Fruit fly (Drosophila melanogaster) whole organism, pupa: Measurements from ENCODE around the gene CG33494.
A peak's percentile ranks its signal among the peaks of the same experiment; 100 is the strongest.

ENCODE experiments used
- CG10348 ChIP-seq: fragments of 200-800 bp; sonication (Bioruptor generic); IDR thresholded peaks from 2 replicates; pipeline ENCODE4 v1.3.6; 2022; ENCODE audit warnings: missing biosample characterization, missing genetic modification characterization
- CG12605 ChIP-seq: fragments of 200-800 bp; sonication (Bioruptor generic); IDR thresholded peaks from 2 replicates; pipeline ENCODE4 v1.3.6; 2022; ENCODE audit warnings: missing biosample characterization, missing genetic modification characterization
- CG13204 ChIP-seq: fragments of 200-800 bp; sonication (Bioruptor generic); optimal IDR thresholded peaks from 2 replicates; lab custom pipeline; 2018; ENCODE audit warnings: missing biosample characterization, mild to moderate bottlenecking, missing genetic modification characterization, moderate library complexity
- CG14655 ChIP-seq: fragments of 200-800 bp; sonication (Bioruptor generic); optimal IDR thresholded peaks from 3 replicates; lab custom pipeline; 2017; ENCODE audit warnings: mild to moderate bottlenecking, missing biosample characterization, missing genetic modification reagents, missing genetic modification characterization
- CG15710 ChIP-seq: fragments of 200-800 bp; sonication (Bioruptor generic); optimal IDR thresholded peaks from 2 replicates; lab custom pipeline; 2018; ENCODE audit warnings: missing biosample characterization, mild to moderate bottlenecking, missing genetic modification characterization, moderate library complexity
- CG17806 ChIP-seq: fragments of 200-800 bp; sonication (Bioruptor generic); optimal IDR thresholded peaks from 2 replicates; lab custom pipeline; 2018; ENCODE audit warnings: missing biosample characterization, mild to moderate bottlenecking, missing genetic modification characterization, moderate library complexity
- CG32121 ChIP-seq: fragments of 200-800 bp; sonication (Bioruptor generic); IDR thresholded peaks from 2 replicates; pipeline ENCODE4 v1.3.6; 2022; ENCODE audit warnings: missing biosample characterization, missing genetic modification characterization
- CG34367 ChIP-seq: fragments of 200-800 bp; sonication (Bioruptor generic); optimal IDR thresholded peaks from 2 replicates; lab custom pipeline; 2018; ENCODE audit warnings: missing biosample characterization, mild to moderate bottlenecking, missing genetic modification characterization
- CG4496 ChIP-seq: fragments of 200-800 bp; sonication (Bioruptor generic); IDR thresholded peaks from 3 replicates; pipeline ENCODE4 v1.3.6; 2022; ENCODE audit warnings: missing biosample characterization, missing genetic modification characterization
- CG8159 ChIP-seq: fragments of 200-800 bp; sonication (Bioruptor generic); optimal IDR thresholded peaks from 3 replicates; lab custom pipeline; 2018; ENCODE audit warnings: missing biosample characterization, mild to moderate bottlenecking, missing genetic modification characterization, moderate library complexity
- CG8301 ChIP-seq: fragments of 200-800 bp; sonication (Bioruptor generic); optimal IDR thresholded peaks from 2 replicates; lab custom pipeline; 2018; ENCODE audit warnings: missing biosample characterization, mild to moderate bottlenecking, missing genetic modification characterization
- CG9948 ChIP-seq: fragments of 200-800 bp; sonication (Bioruptor generic); optimal IDR thresholded peaks from 2 replicates; lab custom pipeline; 2018; ENCODE audit warnings: missing biosample characterization, mild to moderate bottlenecking, missing genetic modification characterization, moderate library complexity
- D1 ChIP-seq: fragments of 200-800 bp; sonication (Bioruptor generic); optimal IDR thresholded peaks from 2 replicates; lab custom pipeline; 2018; ENCODE audit warnings: missing biosample characterization, mild to moderate bottlenecking, missing genetic modification characterization, moderate library complexity
- EcR ChIP-seq: fragments of 200-800 bp; sonication (Bioruptor generic); optimal IDR thresholded peaks from 3 replicates; lab custom pipeline; 2019; ENCODE audit warnings: missing biosample characterization, missing genetic modification characterization, mild to moderate bottlenecking, moderate library complexity, missing genetic modification reagents
- Ets98B ChIP-seq: fragments of 200-800 bp; sonication (Bioruptor generic); IDR thresholded peaks from 2 replicates; pipeline ENCODE4 v1.3.6; 2022; ENCODE audit warnings: missing biosample characterization, missing genetic modification characterization
- Pif1A ChIP-seq: fragments of 200-800 bp; sonication (Bioruptor generic); optimal IDR thresholded peaks from 3 replicates; lab custom pipeline; 2016; ENCODE audit warnings: missing biosample characterization, missing genetic modification characterization
- Pif1B ChIP-seq: fragments of 200-800 bp; sonication (Bioruptor generic); optimal IDR thresholded peaks from 3 replicates; lab custom pipeline; 2016; ENCODE audit warnings: missing biosample characterization, missing genetic modification characterization
- Snoo ChIP-seq: fragments of 200-800 bp; sonication (Bioruptor generic); optimal IDR thresholded peaks from 3 replicates; lab custom pipeline; 2017; ENCODE audit warnings: missing biosample characterization, mild to moderate bottlenecking, missing genetic modification characterization, inconsistent platforms
- fd96Ca ChIP-seq: fragments of 200-800 bp; sonication (Bioruptor generic); IDR thresholded peaks from 3 replicates; pipeline ENCODE4 v1.3.6; 2022; ENCODE audit warnings: missing biosample characterization, missing genetic modification characterization
- gl ChIP-seq: fragments of 200-800 bp; sonication (Bioruptor generic); optimal IDR thresholded peaks from 2 replicates; lab custom pipeline; 2018; ENCODE audit warnings: missing biosample characterization, mild to moderate bottlenecking, missing genetic modification characterization
- rn ChIP-seq: fragments of 200-800 bp; sonication (Bioruptor generic); IDR thresholded peaks from 2 replicates; pipeline ENCODE4 v1.3.6; 2022; ENCODE audit warnings: missing biosample characterization, missing genetic modification characterization

The CG33494 gene

DNA sequence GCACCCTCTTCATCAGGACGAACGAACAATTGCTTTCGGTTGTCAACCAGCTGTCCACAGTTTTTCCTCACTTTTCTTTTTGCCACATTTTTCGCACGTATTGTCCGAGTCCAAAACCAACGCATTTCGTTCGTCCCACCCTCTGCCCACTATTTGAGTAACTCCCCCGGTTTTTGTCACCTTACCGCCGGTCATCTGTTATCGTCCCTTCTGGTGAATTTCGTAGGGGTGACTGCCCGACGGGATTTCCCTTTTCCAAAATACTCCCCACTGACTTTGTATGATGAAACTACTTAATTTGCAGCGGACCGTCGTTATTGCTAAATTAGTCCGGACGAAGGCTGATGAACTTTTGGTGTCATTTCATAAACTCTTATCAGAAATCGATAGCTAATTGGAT, 37.9 kb downstream of the CG33494 start:
- TF ChIP-seq EcR (GFP tag; lab: Kevin White, UChicago) (no peak), D1 (no peak), Ets98B (GFP tag; lab: Robert Waterston, UW) (no peak), Pif1B (GFP tag; lab: Kevin White, UChicago) (no peak), fd96Ca (GFP tag; lab: Robert Waterston, UW) (no peak), gl (tag; lab: Kevin White, UChicago) (no peak), Snoo (tag; lab: Kevin White, UChicago) (no peak), CG10348 (GFP tag; lab: Robert Waterston, UW) (no peak), CG12605 (no peak), CG13204 (GFP tag; lab: Kevin White, UChicago) (no peak), CG14655 (GFP tag; lab: Kevin White, UChicago) (no peak), CG34367 (tag; lab: Kevin White, UChicago) (no peak), Pif1A (GFP tag; lab: Kevin White, UChicago) (no peak), CG9948 (tag; lab: Kevin White, UChicago) (no peak), CG8301 (tag; lab: Kevin White, UChicago) (no peak), CG15710 (tag; lab: Kevin White, UChicago) (no peak)

DNA sequence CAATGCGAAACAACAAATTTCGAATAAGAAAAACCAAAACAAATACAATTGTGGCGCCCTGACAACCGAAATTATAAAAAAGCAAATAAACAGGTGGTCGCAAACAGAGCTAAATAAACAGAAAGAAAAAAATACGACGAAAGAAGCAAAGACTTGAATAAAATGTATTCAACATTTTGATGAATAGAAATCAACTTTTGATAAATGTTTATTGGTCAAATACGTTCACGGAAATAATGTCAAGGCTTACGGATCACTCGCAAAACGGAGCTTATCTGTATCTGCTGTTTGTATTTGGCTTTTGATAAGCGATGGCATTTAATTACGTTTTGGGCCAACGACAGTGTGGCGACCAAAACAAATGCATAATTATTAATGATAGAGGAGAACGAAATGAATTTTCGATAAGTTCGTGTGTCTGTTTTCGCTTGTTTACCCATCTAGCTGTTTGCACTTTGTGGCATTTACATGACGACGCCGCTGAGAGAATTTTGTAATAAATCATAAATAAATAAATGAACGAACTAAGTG, 41.7 kb downstream of the CG33494 start:
- TF ChIP-seq CG10348 (GFP tag; lab: Robert Waterston, UW) = no peak
- no peak for TF ChIP-seq CG15710 (tag; lab: Kevin White, UChicago)
- no peak for TF ChIP-seq CG8301 (tag; lab: Kevin White, UChicago)
- TF ChIP-seq Ets98B (GFP tag; lab: Robert Waterston, UW) = no peak
- no peak for TF ChIP-seq CG17806 (tag; lab: Kevin White, UChicago)
- no peak for TF ChIP-seq EcR (GFP tag; lab: Kevin White, UChicago)
- TF ChIP-seq, all 21 proteins: peak for 0

DNA sequence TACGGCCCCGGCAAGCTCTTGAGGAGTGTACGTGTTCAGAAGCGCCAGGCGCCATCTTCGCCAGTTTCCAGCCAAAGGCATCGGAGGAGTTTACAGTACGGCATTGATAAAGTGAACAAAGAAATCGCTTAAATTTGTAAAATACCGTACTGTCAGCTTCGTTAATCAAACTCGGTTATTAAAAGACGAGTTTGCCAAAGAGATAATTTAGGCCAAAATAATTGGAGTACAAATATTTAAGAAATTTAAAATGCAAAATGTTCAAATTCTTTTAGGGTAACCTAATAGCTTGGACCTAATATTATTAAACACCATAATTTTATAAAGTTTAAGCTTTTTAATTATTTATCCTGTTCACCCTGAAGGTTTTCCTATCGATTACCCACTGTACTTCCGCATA, 43.1 kb downstream of the CG33494 start:
- TF ChIP-seq rn (GFP tag; lab: Robert Waterston, UW) = no peak
- no peak for TF ChIP-seq gl (tag; lab: Kevin White, UChicago)
- TF ChIP-seq CG14655 (GFP tag; lab: Kevin White, UChicago) = peak; percentile 75
- TF ChIP-seq Pif1A (GFP tag; lab: Kevin White, UChicago) = peak; percentile 38
- no peak for TF ChIP-seq CG4496 (GFP tag; lab: Robert Waterston, UW)
- no peak for TF ChIP-seq fd96Ca (GFP tag; lab: Robert Waterston, UW)
- TF ChIP-seq CG17806 (tag; lab: Kevin White, UChicago) = peak; percentile 24
- no peak for TF ChIP-seq CG32121 (GFP tag; lab: Robert Waterston, UW)
- peak; percentile 57 for TF ChIP-seq CG8159
- peak; percentile 45 for TF ChIP-seq CG9948 (tag; lab: Kevin White, UChicago)
- TF ChIP-seq CG8301 (tag; lab: Kevin White, UChicago) = peak; percentile 62
- TF ChIP-seq CG34367 (tag; lab: Kevin White, UChicago) = peak; percentile 7

DNA sequence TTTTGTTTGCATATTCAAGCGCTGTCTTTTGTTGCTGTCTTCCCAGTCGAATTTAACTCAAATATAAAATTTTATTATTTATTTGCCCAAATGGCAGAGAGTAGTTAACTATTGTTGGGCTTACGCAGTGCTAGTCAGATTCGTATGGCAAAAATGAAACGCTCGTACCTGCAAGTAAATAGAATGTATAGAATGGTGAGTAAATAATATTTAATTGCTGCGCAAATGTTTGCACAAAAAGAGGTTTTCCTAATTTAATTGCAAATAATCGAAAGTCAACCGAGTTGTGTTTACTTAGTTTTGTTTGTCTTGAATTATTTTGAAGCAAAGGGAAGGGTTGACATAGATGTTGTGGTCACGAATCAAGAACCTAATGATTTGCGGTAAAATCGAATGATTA, 46.2 kb downstream of the CG33494 start:
- no peak for TF ChIP-seq CG17806 (tag; lab: Kevin White, UChicago)
- TF ChIP-seq CG13204 (GFP tag; lab: Kevin White, UChicago) = no peak
- no peak for TF ChIP-seq D1
- TF ChIP-seq rn (GFP tag; lab: Robert Waterston, UW) = no peak
- TF ChIP-seq gl (tag; lab: Kevin White, UChicago) = no peak
- no peak for TF ChIP-seq CG9948 (tag; lab: Kevin White, UChicago)

DNA sequence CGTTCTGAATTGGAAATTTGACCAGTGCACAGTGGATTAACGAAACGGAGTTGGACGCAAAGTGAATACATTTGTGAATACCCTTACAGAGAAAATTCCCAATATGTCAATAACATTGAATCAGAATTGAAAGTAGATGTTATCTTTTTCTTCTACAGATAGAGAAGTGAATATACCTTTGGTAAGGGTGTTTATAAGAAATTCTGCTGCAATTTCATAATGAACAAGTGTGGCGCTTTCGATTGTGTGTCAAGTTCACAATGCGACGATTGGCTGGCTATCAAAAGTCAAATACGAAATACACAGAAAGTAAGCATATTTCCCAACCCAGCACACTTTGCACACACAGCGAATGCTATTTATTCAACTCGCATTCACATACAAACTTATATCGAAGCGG, 46.6 kb downstream of the CG33494 start:
- TF ChIP-seq CG9948 (tag; lab: Kevin White, UChicago) (no peak), CG32121 (GFP tag; lab: Robert Waterston, UW) (no peak), CG8159 (no peak), CG17806 (tag; lab: Kevin White, UChicago) (no peak), Snoo (tag; lab: Kevin White, UChicago) (no peak), CG10348 (GFP tag; lab: Robert Waterston, UW) (no peak), rn (GFP tag; lab: Robert Waterston, UW) (no peak), CG14655 (GFP tag; lab: Kevin White, UChicago) (no peak), gl (tag; lab: Kevin White, UChicago) (no peak), Pif1B (GFP tag; lab: Kevin White, UChicago) (no peak), CG12605 (no peak), CG8301 (tag; lab: Kevin White, UChicago) (no peak), CG34367 (tag; lab: Kevin White, UChicago) (no peak), EcR (GFP tag; lab: Kevin White, UChicago) (no peak), CG13204 (GFP tag; lab: Kevin White, UChicago) (no peak), CG4496 (GFP tag; lab: Robert Waterston, UW) (no peak), D1 (no peak)

DNA sequence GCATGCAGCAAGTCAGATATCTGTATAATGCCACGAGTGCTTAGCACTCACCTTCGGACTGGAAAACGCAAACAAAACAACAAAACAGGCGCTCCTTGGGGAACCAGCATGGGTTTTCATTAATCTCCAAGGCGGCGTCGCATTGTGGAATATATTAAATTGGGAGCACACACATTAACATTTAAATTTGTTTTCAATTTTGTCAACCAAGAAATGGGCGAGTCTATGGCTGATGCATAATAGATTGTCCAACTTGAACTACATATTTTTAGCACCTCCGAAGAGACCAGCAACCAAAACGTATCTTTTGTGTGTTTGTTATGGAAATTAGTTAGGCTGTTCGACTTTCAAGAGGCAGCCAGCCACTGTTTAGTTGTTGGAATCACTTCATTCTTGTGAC, 47.5 kb downstream of the CG33494 start:
- TF ChIP-seq Ets98B (GFP tag; lab: Robert Waterston, UW) (no peak), CG10348 (GFP tag; lab: Robert Waterston, UW) (no peak), CG8301 (tag; lab: Kevin White, UChicago) (no peak), CG9948 (tag; lab: Kevin White, UChicago) (no peak), CG13204 (GFP tag; lab: Kevin White, UChicago) (no peak)
